Worm (Caenorhabditis elegans): ENCODE data around the gene fbxb-34.

The fbxb-34 gene

DNA sequence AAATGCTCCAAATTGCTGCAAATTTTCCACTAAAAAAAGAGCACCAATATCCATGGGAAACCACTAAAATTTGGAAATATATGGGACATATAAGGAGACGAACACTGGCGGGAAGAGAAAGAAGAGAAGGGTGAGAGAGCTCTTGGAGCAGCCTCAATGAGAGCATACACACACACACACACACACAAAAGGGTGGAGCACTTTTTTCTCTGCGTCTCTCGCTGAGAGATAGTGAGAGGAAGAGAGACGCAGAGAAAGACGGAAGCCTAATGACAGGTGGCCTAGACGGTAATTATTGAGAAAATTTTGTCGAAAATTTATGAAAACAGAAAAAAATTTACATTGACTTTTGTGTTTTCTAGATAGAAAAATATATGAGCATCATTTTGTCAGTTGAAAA, 34.8 kb downstream of the fbxb-34 start:
- TF ChIP-seq pros-1 (tag; optimal IDR thresholded peaks at IDR 0.05): no peak
- TF ChIP-seq ceh-34 (tag; optimal IDR thresholded peaks at IDR 0.05): peak; percentile 53
- TF ChIP-seq unc-3 (GFP tag; conservative IDR thresholded peaks at IDR 0.05): no peak
- no peak for TF ChIP-seq unc-3 (tag; optimal IDR thresholded peaks at IDR 0.05)
- TF ChIP-seq ceh-31 (tag; optimal IDR thresholded peaks at IDR 0.05): peak; percentile 26
- no peak for TF ChIP-seq tbx-2 (tag; optimal IDR thresholded peaks at IDR 0.05)
- no peak for TF ChIP-seq unc-86 (tag; optimal IDR thresholded peaks at IDR 0.05)
- TF ChIP-seq fkh-10 (GFP tag; optimal IDR thresholded peaks at IDR 0.05): no peak
- peak; percentile 26 for TF ChIP-seq unc-55 (GFP tag; optimal IDR thresholded peaks at IDR 0.05)
- TF ChIP-seq nfya-1 (tag; optimal IDR thresholded peaks at IDR 0.05): peak; percentile 45
- TF ChIP-seq madf-2 (tag; optimal IDR thresholded peaks at IDR 0.05): no peak

DNA sequence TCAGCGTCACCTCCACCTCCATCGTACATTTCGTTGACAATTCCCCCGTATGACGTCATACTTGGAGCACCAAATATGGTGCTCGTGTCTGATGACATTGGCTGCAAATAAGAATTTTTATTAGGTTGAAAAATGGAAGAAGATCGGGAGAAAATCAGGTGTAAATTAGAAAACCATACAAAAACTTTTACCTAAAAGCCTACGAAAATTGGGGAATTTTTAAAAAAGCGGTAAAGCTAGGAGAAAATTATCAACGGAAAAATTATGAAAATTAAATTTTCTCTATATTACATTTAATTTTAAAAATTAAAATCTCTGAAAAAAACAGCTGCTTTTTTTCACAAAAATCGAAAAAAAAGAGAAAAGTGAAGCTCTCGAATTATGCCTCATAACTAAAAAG, 36.8 kb downstream of the fbxb-34 start, which contains the start of gene T04B8.5:
T04B8.5 (minus strand) TSS at position 101 of the 400 bp plus-strand sequence.
- no peak for TF ChIP-seq dmd-4 (tag; optimal IDR thresholded peaks at IDR 0.05; ENCODE audit: borderline replicate concordance)
- TF ChIP-seq hlh-8 (tag; optimal IDR thresholded peaks at IDR 0.05): no peak
- no peak for TF ChIP-seq sdc-2 (tag; optimal IDR thresholded peaks at IDR 0.05)
- no peak for TF ChIP-seq dve-1 (tag; optimal IDR thresholded peaks at IDR 0.05)
- no peak for TF ChIP-seq ztf-16 (tag; optimal IDR thresholded peaks at IDR 0.05)
- no peak for TF ChIP-seq K02D7.2 (tag; optimal IDR thresholded peaks at IDR 0.05)
- no peak for TF ChIP-seq ceh-6 (GFP tag; optimal IDR thresholded peaks at IDR 0.05)
- no peak for TF ChIP-seq ceh-14 (tag; optimal IDR thresholded peaks at IDR 0.05)
- TF ChIP-seq ceh-22 (tag; optimal IDR thresholded peaks at IDR 0.05): no peak
- TF ChIP-seq pax-1 (tag; optimal IDR thresholded peaks at IDR 0.05): no peak
- TF ChIP-seq sox-2 (GFP tag; IDR thresholded peaks at IDR 0.05): no peak
- TF ChIP-seq ceh-19 (GFP tag; optimal IDR thresholded peaks at IDR 0.05): no peak
- no peak for TF ChIP-seq tbx-7 (tag; optimal IDR thresholded peaks at IDR 0.05)
- TF ChIP-seq ceh-9 (tag; optimal IDR thresholded peaks at IDR 0.05): no peak
- TF ChIP-seq elt-4 (tag; optimal IDR thresholded peaks at IDR 0.05): no peak

- peak; percentile 61 for TF ChIP-seq ceh-31 (tag; optimal IDR thresholded peaks at IDR 0.05)
- TF ChIP-seq F13H6.1 (tag; optimal IDR thresholded peaks at IDR 0.05): peak; percentile 4
- no peak for TF ChIP-seq sdc-2 (tag; optimal IDR thresholded peaks at IDR 0.05)
- TF ChIP-seq dmd-4 (tag; optimal IDR thresholded peaks at IDR 0.05; ENCODE audit: borderline replicate concordance): no peak
- peak; percentile 2 for TF ChIP-seq ceh-2 (tag; optimal IDR thresholded peaks at IDR 0.05)
- TF ChIP-seq pag-3 (tag; optimal IDR thresholded peaks at IDR 0.05; ENCODE audit: borderline replicate concordance): no peak
- TF ChIP-seq syd-9 (tag; optimal IDR thresholded peaks at IDR 0.05): no peak
- TF ChIP-seq ceh-34 (tag; optimal IDR thresholded peaks at IDR 0.05): peak; percentile 27
- TF ChIP-seq tbx-2 (tag; optimal IDR thresholded peaks at IDR 0.05): peak; percentile 38
- TF ChIP-seq ceh-19 (GFP tag; optimal IDR thresholded peaks at IDR 0.05): no peak
- TF ChIP-seq unc-55 (GFP tag; optimal IDR thresholded peaks at IDR 0.05): peak; percentile 75
- no peak for TF ChIP-seq ceh-30 (tag; optimal IDR thresholded peaks at IDR 0.05)
- TF ChIP-seq pha-2 (tag; optimal IDR thresholded peaks at IDR 0.05): no peak
- peak; percentile 12 for TF ChIP-seq unc-42 (tag; optimal IDR thresholded peaks at IDR 0.05)
- TF ChIP-seq pax-1 (tag; optimal IDR thresholded peaks at IDR 0.05): no peak
- peak; percentile 18 for TF ChIP-seq hlh-30 (tag; optimal IDR thresholded peaks at IDR 0.05; ENCODE audit: insufficient read depth)
- TF ChIP-seq nhr-232 (tag; optimal IDR thresholded peaks at IDR 0.05): no peak
- TF ChIP-seq nfya-1 (tag; optimal IDR thresholded peaks at IDR 0.05): peak; percentile 62
Measured at ce11 chrII:625926-626325, 38.3 kb downstream of the fbxb-34 start.

DNA sequence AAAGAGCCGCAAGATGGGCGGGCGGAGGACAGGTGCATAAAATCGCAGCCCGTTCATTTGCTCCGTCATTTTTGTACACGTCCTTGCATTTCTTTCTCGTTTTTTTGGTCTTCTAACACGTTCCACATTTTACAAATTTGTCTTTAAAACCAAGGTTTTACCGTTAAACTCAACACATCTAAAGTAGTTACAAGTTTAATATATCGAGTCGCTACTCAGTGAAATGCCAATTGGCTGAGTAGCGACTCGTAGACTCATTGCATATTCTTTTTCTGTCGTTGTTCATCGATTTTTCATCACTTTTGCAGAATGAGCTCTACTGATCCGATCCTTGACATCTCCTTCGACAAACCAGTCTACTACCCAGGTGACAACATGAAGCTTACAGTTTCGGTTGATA, 39.6 kb downstream of the fbxb-34 start, which contains the start of gene arrd-1:
arrd-1 (plus strand) TSS at position 301 of the 400 bp plus-strand sequence.
- TF ChIP-seq hlh-30 (tag; optimal IDR thresholded peaks at IDR 0.05; ENCODE audit: insufficient read depth) (no peak), hlh-6 (tag; optimal IDR thresholded peaks at IDR 0.05) (no peak), madf-2 (tag; optimal IDR thresholded peaks at IDR 0.05) (no peak), ceh-6 (GFP tag; optimal IDR thresholded peaks at IDR 0.05) (no peak), ama-1 (optimal IDR thresholded peaks at IDR 0.05) (no peak), C08G9.2 (tag; optimal IDR thresholded peaks at IDR 0.05) (no peak), tbx-2 (tag; optimal IDR thresholded peaks at IDR 0.05) (no peak), nhr-11 (tag; optimal IDR thresholded peaks at IDR 0.05) (no peak)
